Worm (Caenorhabditis elegans) whole organism, young adult: ENCODE data around the gene srh-16.

Source experiments
- C17E4.6 ChIP-seq: fragments of 200-800 bp; sonication (Bioruptor generic); IDR thresholded peaks from 2 replicates; pipeline ENCODE4 v1.3.6; 2022; ENCODE audit warnings: missing genetic modification reagents, missing genetic modification characterization, missing compliant biosample characterization
- K12H6.12 ChIP-seq: fragments of 200-800 bp; sonication (Bioruptor generic); optimal IDR thresholded peaks from 2 replicates; lab custom pipeline; 2018; ENCODE audit warnings: mild to moderate bottlenecking, missing genetic modification characterization, missing compliant biosample characterization
- T07F8.4 ChIP-seq: sonication (generic microtip); optimal IDR thresholded peaks from 2 replicates; lab custom pipeline; 2016; ENCODE audit warnings: mild to moderate bottlenecking, missing genetic modification characterization, moderate library complexity, missing compliant biosample characterization
- Y67H2A.10 ChIP-seq: fragments of 200-800 bp; sonication (Bioruptor generic); conservative IDR thresholded peaks from 2 replicates; pipeline ENCODE4 v1.3.6; 2022; ENCODE audit warnings: missing genetic modification reagents, missing genetic modification characterization, missing compliant biosample characterization
- ama-1 ChIP-seq, 3 experiments: fragments of 150-350 bp in 1 of 3; sonication (generic microtip) in 2 of 3; optimal IDR thresholded peaks; 2 replicates each; lab custom pipeline; 2014 to 2018; ENCODE audit warnings: missing biosample characterization in 2 of 3, missing genetic modification characterization in 2 of 3, missing genetic modification reagents in 2 of 3
- ccch-3 ChIP-seq: fragments of 200-800 bp; sonication (Bioruptor generic); optimal IDR thresholded peaks from 2 replicates; lab custom pipeline; 2018; ENCODE audit warnings: mild to moderate bottlenecking, missing genetic modification characterization, missing compliant biosample characterization
- egl-18 ChIP-seq: fragments of 200-800 bp; sonication (Bioruptor generic); IDR thresholded peaks from 2 replicates; pipeline ENCODE4 v1.3.6; 2022; ENCODE audit warnings: missing genetic modification reagents, missing genetic modification characterization, missing compliant biosample characterization
- gei-17 ChIP-seq: fragments of 200-800 bp; sonication (Bioruptor generic); optimal IDR thresholded peaks from 2 replicates; lab custom pipeline; 2018; ENCODE audit warnings: mild to moderate bottlenecking, missing genetic modification characterization, missing compliant biosample characterization
- lin-35 ChIP-seq, 3 experiments: fragments of 150-350 bp in 2 of 3; sonication (generic microtip) in 1 of 3; optimal IDR thresholded peaks; 2 replicates each; lab custom pipeline; 2014 to 2018; ENCODE audit warnings: missing biosample characterization in 3 of 3, missing genetic modification characterization in 3 of 3, missing genetic modification reagents in 3 of 3
- nfya-1 ChIP-seq: sonication (generic microtip); optimal IDR thresholded peaks from 2 replicates; lab custom pipeline; 2017; ENCODE audit warnings: antibody characterized with exemption, missing compliant biosample characterization, missing genetic modification characterization, borderline replicate concordance; ENCODE audit not compliant: insufficient read depth
- pha-4 ChIP-seq: fragments of 150-350 bp; sonication (generic microtip); optimal IDR thresholded peaks from 2 replicates; lab custom pipeline; 2014; ENCODE audit warnings: missing biosample characterization, missing genetic modification reagents, missing genetic modification characterization
- snpc-4 ChIP-seq, 5 experiments: fragments of 150-350 bp in 1 of 5; sonication (generic microtip) in 4 of 5; optimal IDR thresholded peaks; 2 replicates each; lab custom pipeline; 2014 to 2018; ENCODE audit warnings: missing genetic modification characterization in 5 of 5, missing biosample characterization in 3 of 5, antibody characterized with exemption in 2 of 5, mild to moderate bottlenecking in 2 of 5, missing compliant biosample characterization in 2 of 5, missing genotype in 2 of 5, moderate library complexity in 2 of 5, missing genetic modification reagents in 1 of 5
- unc-62 ChIP-seq: fragments of 150-350 bp; optimal IDR thresholded peaks from 2 replicates; lab custom pipeline; 2014; ENCODE audit warnings: missing biosample characterization, missing genetic modification reagents, missing genetic modification characterization
- ztf-6 ChIP-seq: fragments of 200-800 bp; sonication (Bioruptor generic); IDR thresholded peaks from 2 replicates; pipeline ENCODE4 v1.3.6; 2022; ENCODE audit warnings: missing genetic modification reagents, missing genetic modification characterization, missing compliant biosample characterization

DNA sequence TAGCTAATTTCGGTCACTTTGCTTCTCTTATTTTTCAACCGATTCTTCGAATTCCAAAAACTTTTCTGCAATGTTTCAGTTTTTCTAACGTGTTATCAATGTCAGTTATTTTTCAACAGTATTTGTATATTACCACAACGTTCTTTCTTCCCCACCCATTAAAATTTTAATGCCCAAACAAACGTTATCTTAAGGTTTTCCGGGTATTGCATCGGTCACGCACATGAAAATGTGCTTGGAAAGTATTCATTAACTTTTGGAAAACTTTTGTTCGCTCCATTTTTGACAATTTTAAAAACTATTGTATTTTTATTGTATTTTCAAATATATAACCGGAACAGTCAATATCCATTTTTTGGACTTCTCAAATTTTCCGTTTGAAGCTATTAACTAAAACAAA lies 4.5 kb downstream of the srh-16 start:
- no peak for TF ChIP-seq lin-35 (GFP tag; optimal IDR thresholded peaks at IDR 0.05; lab: Kevin White, UChicago)
- TF ChIP-seq K12H6.12 (tag; lab: Kevin White, UChicago): no peak
- no peak for TF ChIP-seq ama-1 (optimal IDR thresholded peaks at IDR 0.05; lab: Kevin White, UChicago)
- no peak for TF ChIP-seq ama-1 (GFP tag; optimal IDR thresholded peaks at IDR 0.05; lab: Kevin White, UChicago)
- TF ChIP-seq ccch-3 (GFP tag; lab: Kevin White, UChicago): no peak
- TF ChIP-seq gei-17 (GFP tag; lab: Kevin White, UChicago): no peak
- TF ChIP-seq T07F8.4: no peak
- TF ChIP-seq C17E4.6 (GFP tag; lab: Robert Waterston, UW): no peak
- no peak for TF ChIP-seq snpc-4 (GFP tag; optimal IDR thresholded peaks at IDR 0.05; lab: Kevin White, UChicago)
- TF ChIP-seq snpc-4 (tag; optimal IDR thresholded peaks at IDR 0.05; lab: Kevin White, UChicago): no peak
- no peak for TF ChIP-seq nfya-1
- no peak for TF ChIP-seq Y67H2A.10 (GFP tag; lab: Robert Waterston, UW)
- TF ChIP-seq egl-18 (GFP tag; lab: Robert Waterston, UW): no peak
- no peak for TF ChIP-seq unc-62 (GFP tag; lab: Kevin White, UChicago)
- no peak for TF ChIP-seq pha-4 (tag; lab: Kevin White, UChicago)
- no peak for TF ChIP-seq ztf-6 (GFP tag; lab: Robert Waterston, UW)
